Worm (Caenorhabditis elegans): Measurements from ENCODE around the gene F54D5.23.
A peak's percentile ranks its signal among the peaks of the same experiment; 100 is the strongest.

F54D5.23 gene

DNA sequence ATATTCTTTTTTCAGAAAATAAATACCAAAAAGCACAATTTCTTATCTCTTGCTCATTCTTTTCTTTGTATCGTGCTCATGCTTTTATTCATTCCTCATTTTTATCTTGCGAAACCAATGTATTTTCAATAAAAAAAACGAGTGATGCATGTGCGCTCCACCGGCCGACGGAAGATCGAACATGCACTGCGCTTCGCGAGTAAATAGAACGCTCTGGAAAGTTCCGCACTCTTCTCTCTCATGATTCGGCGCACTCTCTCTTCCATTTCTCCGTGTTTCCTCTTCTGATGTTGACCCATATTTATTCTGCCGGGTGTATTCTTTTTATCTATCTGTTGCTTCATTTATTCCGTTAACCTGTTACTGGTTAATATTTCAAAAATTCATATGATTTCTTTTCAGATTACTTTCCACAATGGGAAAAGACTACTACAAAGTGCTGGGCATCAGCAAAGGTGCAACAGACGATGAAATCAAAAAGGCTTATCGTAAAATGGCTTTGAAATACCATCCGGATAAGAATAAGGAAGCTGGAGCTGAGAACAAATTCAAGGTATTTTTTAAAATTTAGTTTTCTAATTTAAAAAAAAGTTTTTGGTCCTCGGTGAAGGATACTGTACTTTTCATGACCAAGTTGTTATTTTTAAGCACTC, 23.7 kb downstream of the F54D5.23 start, which contains the start of gene dnj-13:
dnj-13 (plus strand) TSS at position 403 of the 653 bp plus-strand sequence.
- no peak for TF ChIP-seq ceh-43 (GFP tag; optimal IDR thresholded peaks at IDR 0.05)
- TF ChIP-seq tbx-8 (GFP tag; optimal IDR thresholded peaks at IDR 0.05), result no peak
- TF ChIP-seq ceh-39 (tag; optimal IDR thresholded peaks at IDR 0.05), result peak; percentile 82
- TF ChIP-seq nhr-2 (tag; optimal IDR thresholded peaks at IDR 0.05), result peak; percentile 35
- TF ChIP-seq nhr-12 (tag; optimal IDR thresholded peaks at IDR 0.05), result peak; percentile 43
- no peak for TF ChIP-seq sem-2 (GFP tag; optimal IDR thresholded peaks at IDR 0.05)
- peak; percentile 80 for TF ChIP-seq drap-1 (GFP tag; optimal IDR thresholded peaks at IDR 0.05)
- TF ChIP-seq nhr-76 (tag; optimal IDR thresholded peaks at IDR 0.05), result no peak
- TF ChIP-seq nhr-237 (tag; optimal IDR thresholded peaks at IDR 0.05), result peak; percentile 61
- peak; percentile 98 for TF ChIP-seq pha-4 (tag; optimal IDR thresholded peaks at IDR 0.05)
- TF ChIP-seq nhr-28 (tag; optimal IDR thresholded peaks at IDR 0.05), result peak; percentile 10
- TF ChIP-seq elt-1 (tag; optimal IDR thresholded peaks at IDR 0.05; ENCODE audit: borderline replicate concordance, insufficient read depth), result no peak
- peak; percentile 35 for TF ChIP-seq elt-3 (tag; optimal IDR thresholded peaks at IDR 0.05)
- TF ChIP-seq mls-2 (tag; optimal IDR thresholded peaks at IDR 0.05), result peak; percentile 85
- no peak for TF ChIP-seq ceh-83 (GFP tag; optimal IDR thresholded peaks at IDR 0.05)
- TF ChIP-seq snpc-4 (tag; optimal IDR thresholded peaks at IDR 0.05), result no peak
- TF ChIP-seq M03D4.4 (tag; optimal IDR thresholded peaks at IDR 0.05), result peak; percentile 74
- peak; percentile 70 for TF ChIP-seq cnd-1 (tag; optimal IDR thresholded peaks at IDR 0.05)
- TF ChIP-seq ces-1 (GFP tag; optimal IDR thresholded peaks at IDR 0.05), result peak; percentile 83
- peak; percentile 12 for TF ChIP-seq ztf-11 (tag; optimal IDR thresholded peaks at IDR 0.05)
- TF ChIP-seq lin-32 (GFP tag; optimal IDR thresholded peaks at IDR 0.05), result no peak
- TF ChIP-seq unc-62 (GFP tag; optimal IDR thresholded peaks at IDR 0.05), result peak; percentile 53
- no peak for TF ChIP-seq unc-39 (tag; optimal IDR thresholded peaks at IDR 0.05)
- TF ChIP-seq blmp-1 (tag; optimal IDR thresholded peaks at IDR 0.05), result no peak
- peak; percentile 93 for TF ChIP-seq lin-13 (tag; optimal IDR thresholded peaks at IDR 0.05)
- TF ChIP-seq ham-2 (GFP tag; optimal IDR thresholded peaks at IDR 0.05), result peak; percentile 36
- peak; percentile 95 for TF ChIP-seq mep-1 (tag; optimal IDR thresholded peaks at IDR 0.05)
- no peak for TF ChIP-seq flh-1 (GFP tag; optimal IDR thresholded peaks at IDR 0.05)
- TF ChIP-seq bed-3 (GFP tag; optimal IDR thresholded peaks at IDR 0.05), result no peak
- TF ChIP-seq hlh-1 (tag; optimal IDR thresholded peaks at IDR 0.05), result peak; percentile 44
- TF ChIP-seq zip-8 (tag; optimal IDR thresholded peaks at IDR 0.05), result no peak
- no peak for TF ChIP-seq mab-5 (tag; optimal IDR thresholded peaks at IDR 0.05)
- TF ChIP-seq lsy-2 (tag; optimal IDR thresholded peaks at IDR 0.05), result peak; percentile 81
- TF ChIP-seq sptf-1 (tag; optimal IDR thresholded peaks at IDR 0.05), result peak; percentile 93
- peak; percentile 87 for TF ChIP-seq unc-120 (tag; optimal IDR thresholded peaks at IDR 0.05; ENCODE audit: poor library complexity, severe bottlenecking)

DNA sequence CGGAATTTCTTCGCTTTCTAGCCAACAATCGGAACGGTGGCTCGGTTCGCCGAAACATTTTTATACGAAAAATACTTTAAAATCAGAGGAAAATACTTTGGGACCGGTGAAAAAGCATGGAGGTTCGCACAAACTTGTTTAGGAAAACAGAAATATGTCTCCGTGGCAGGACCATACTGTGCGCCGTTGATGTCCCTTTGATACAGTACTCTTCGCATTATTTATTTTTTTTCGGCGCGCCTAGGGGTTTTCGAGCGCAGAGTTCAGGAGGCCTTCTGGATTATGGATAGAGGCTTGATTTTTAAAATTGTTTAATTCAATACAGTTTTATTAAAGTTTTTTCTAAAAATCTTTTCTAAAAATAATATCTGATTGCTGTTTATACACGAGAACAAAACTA, 24.4 kb downstream of the F54D5.23 start, which contains the start of gene F54D5.9:
F54D5.9 (minus strand) TSS at position 115 of the 400 bp plus-strand sequence.
- TF ChIP-seq mep-1 (tag; optimal IDR thresholded peaks at IDR 0.05) (no peak), nhr-237 (tag; optimal IDR thresholded peaks at IDR 0.05) (no peak), ztf-11 (tag; optimal IDR thresholded peaks at IDR 0.05) (no peak), ceh-43 (GFP tag; optimal IDR thresholded peaks at IDR 0.05) (no peak), pha-4 (tag; optimal IDR thresholded peaks at IDR 0.05) (no peak), mls-2 (tag; optimal IDR thresholded peaks at IDR 0.05) (no peak), mab-5 (tag; optimal IDR thresholded peaks at IDR 0.05) (no peak), nhr-12 (tag; optimal IDR thresholded peaks at IDR 0.05) (no peak), elt-3 (tag; optimal IDR thresholded peaks at IDR 0.05) (no peak), sem-2 (GFP tag; optimal IDR thresholded peaks at IDR 0.05) (no peak), snpc-4 (tag; optimal IDR thresholded peaks at IDR 0.05) (no peak), nhr-2 (tag; optimal IDR thresholded peaks at IDR 0.05) (no peak), flh-1 (GFP tag; optimal IDR thresholded peaks at IDR 0.05) (no peak), nhr-28 (tag; optimal IDR thresholded peaks at IDR 0.05) (no peak), unc-120 (tag; optimal IDR thresholded peaks at IDR 0.05; ENCODE audit: poor library complexity, severe bottlenecking) (no peak), zip-8 (tag; optimal IDR thresholded peaks at IDR 0.05) (no peak), ceh-83 (GFP tag; optimal IDR thresholded peaks at IDR 0.05) (no peak), unc-39 (tag; optimal IDR thresholded peaks at IDR 0.05) (no peak), elt-1 (tag; optimal IDR thresholded peaks at IDR 0.05; ENCODE audit: borderline replicate concordance, insufficient read depth) (no peak)

DNA sequence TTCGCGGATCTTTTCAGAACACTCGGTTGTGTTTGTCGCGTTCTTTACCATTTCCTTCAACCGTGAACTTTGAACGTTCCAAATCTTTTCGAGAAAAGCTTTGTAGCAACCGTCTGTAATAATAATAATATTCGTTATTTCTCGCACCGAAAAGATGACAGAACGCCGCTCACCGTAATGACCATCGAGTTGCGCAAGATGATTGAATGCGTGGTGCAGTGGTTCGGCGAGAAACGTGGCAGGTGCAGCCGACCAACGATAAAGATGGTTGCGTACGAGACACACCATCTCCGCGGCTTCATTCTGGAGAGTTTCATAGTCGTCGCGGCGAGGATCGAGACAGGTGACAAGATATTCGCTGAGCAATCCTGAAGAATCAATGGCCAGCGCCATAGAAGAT, 26.1 kb downstream of the F54D5.23 start:
- no peak for TF ChIP-seq snpc-4 (tag; optimal IDR thresholded peaks at IDR 0.05)
- no peak for TF ChIP-seq lsy-2 (tag; optimal IDR thresholded peaks at IDR 0.05)
- no peak for TF ChIP-seq nhr-12 (tag; optimal IDR thresholded peaks at IDR 0.05)
- no peak for TF ChIP-seq blmp-1 (tag; optimal IDR thresholded peaks at IDR 0.05)
- no peak for TF ChIP-seq flh-1 (GFP tag; optimal IDR thresholded peaks at IDR 0.05)
- no peak for TF ChIP-seq mab-5 (tag; optimal IDR thresholded peaks at IDR 0.05)
- TF ChIP-seq nhr-28 (tag; optimal IDR thresholded peaks at IDR 0.05), result no peak
- peak; percentile 62 for TF ChIP-seq zip-8 (tag; optimal IDR thresholded peaks at IDR 0.05)
- peak; percentile 56 for TF ChIP-seq cnd-1 (tag; optimal IDR thresholded peaks at IDR 0.05)
- TF ChIP-seq nhr-2 (tag; optimal IDR thresholded peaks at IDR 0.05), result peak; percentile 6
- no peak for TF ChIP-seq unc-62 (GFP tag; optimal IDR thresholded peaks at IDR 0.05)
- TF ChIP-seq mep-1 (tag; optimal IDR thresholded peaks at IDR 0.05), result no peak
- no peak for TF ChIP-seq nhr-237 (tag; optimal IDR thresholded peaks at IDR 0.05)
- no peak for TF ChIP-seq ham-2 (GFP tag; optimal IDR thresholded peaks at IDR 0.05)
- no peak for TF ChIP-seq hlh-1 (tag; optimal IDR thresholded peaks at IDR 0.05)
